Fruit fly (Drosophila melanogaster) whole organism, embryonic: Measurements from ENCODE around the gene Tm1.

Experiments
- Abd-B ChIP-seq: fragments of 200-800 bp; sonication (Bioruptor generic); optimal IDR thresholded peaks from 2 replicates; lab custom pipeline; 2018; ENCODE audit warnings: missing biosample characterization, mild to moderate bottlenecking, missing genetic modification characterization, moderate library complexity
- Antp ChIP-seq: fragments of 200-800 bp; sonication (Bioruptor generic); optimal IDR thresholded peaks from 3 replicates; lab custom pipeline; 2016; ENCODE audit warnings: missing biosample characterization, missing genetic modification characterization
- CG10267 ChIP-seq: fragments of 200-800 bp; sonication (Bioruptor generic); optimal IDR thresholded peaks from 2 replicates; lab custom pipeline; 2018; ENCODE audit warnings: missing biosample characterization, mild to moderate bottlenecking, missing genetic modification characterization, moderate library complexity
- CG11247 ChIP-seq: fragments of 200-800 bp; sonication (Bioruptor generic); IDR thresholded peaks from 2 replicates; pipeline ENCODE4 v1.3.6; 2022; ENCODE audit warnings: missing biosample characterization, missing genetic modification characterization
- CG12104 ChIP-seq: fragments of 200-800 bp; sonication (Bioruptor generic); optimal IDR thresholded peaks from 3 replicates; lab custom pipeline; 2016; ENCODE audit warnings: missing biosample characterization, missing genetic modification characterization
- CG12155 ChIP-seq: fragments of 200-800 bp; sonication (Bioruptor generic); optimal IDR thresholded peaks from 3 replicates; lab custom pipeline; 2016; ENCODE audit warnings: missing biosample characterization, missing genetic modification characterization
- CG12659 ChIP-seq: fragments of 200-800 bp; sonication (Bioruptor generic); optimal IDR thresholded peaks from 3 replicates; lab custom pipeline; 2017; ENCODE audit warnings: mild to moderate bottlenecking, missing biosample characterization, missing genetic modification reagents, missing genetic modification characterization
- CG14014 ChIP-seq: fragments of 200-800 bp; sonication (Bioruptor generic); IDR thresholded peaks from 2 replicates; pipeline ENCODE4 v1.3.6; 2022; ENCODE audit warnings: missing biosample characterization, missing genetic modification characterization
- CG14860 ChIP-seq: fragments of 200-800 bp; sonication (Bioruptor generic); IDR thresholded peaks from 3 replicates; pipeline ENCODE4 v1.3.6; 2022; ENCODE audit warnings: missing biosample characterization, missing genetic modification characterization; ENCODE audit not compliant: partially characterized antibody
- CG1603 ChIP-seq: fragments of 200-800 bp; sonication (Bioruptor generic); optimal IDR thresholded peaks from 2 replicates; lab custom pipeline; 2019; ENCODE audit warnings: missing biosample characterization, mild to moderate bottlenecking, missing genetic modification characterization, moderate library complexity
- CG17186 ChIP-seq: fragments of 200-800 bp; sonication (Bioruptor generic); optimal IDR thresholded peaks from 3 replicates; lab custom pipeline; 2017; ENCODE audit warnings: missing biosample characterization, missing genetic modification reagents, missing genetic modification characterization
- CG18619 ChIP-seq: fragments of 200-800 bp; sonication (Bioruptor generic); optimal IDR thresholded peaks from 3 replicates; lab custom pipeline; 2017; ENCODE audit warnings: missing biosample characterization, mild to moderate bottlenecking, missing genetic modification characterization
- CG2116 ChIP-seq: fragments of 200-800 bp; sonication (Bioruptor generic); optimal IDR thresholded peaks from 3 replicates; lab custom pipeline; 2018; ENCODE audit warnings: missing biosample characterization, mild to moderate bottlenecking, missing genetic modification characterization
- CG3065 ChIP-seq: fragments of 200-800 bp; sonication (Bioruptor generic); optimal IDR thresholded peaks from 2 replicates; lab custom pipeline; 2016; ENCODE audit warnings: missing biosample characterization, missing genetic modification characterization
- CG3163 ChIP-seq: fragments of 200-800 bp; sonication (Bioruptor generic); optimal IDR thresholded peaks from 3 replicates; lab custom pipeline; 2016; ENCODE audit warnings: missing biosample characterization, missing genetic modification characterization
- CG32772 ChIP-seq: fragments of 200-800 bp; sonication (Bioruptor generic); IDR thresholded peaks from 2 replicates; pipeline ENCODE4 v1.3.6; 2022; ENCODE audit warnings: missing biosample characterization, missing genetic modification characterization
- CG3281 ChIP-seq: fragments of 200-800 bp; sonication (Bioruptor generic); optimal IDR thresholded peaks from 3 replicates; lab custom pipeline; 2017; ENCODE audit warnings: missing biosample characterization, mild to moderate bottlenecking, missing genetic modification characterization
- CG8388 ChIP-seq: fragments of 200-800 bp; sonication (Bioruptor generic); optimal IDR thresholded peaks from 2 replicates; lab custom pipeline; 2019; ENCODE audit warnings: missing biosample characterization, mild to moderate bottlenecking, missing genetic modification characterization, moderate library complexity
- CG8924 ChIP-seq: fragments of 200-800 bp; optimal IDR thresholded peaks from 3 replicates; lab custom pipeline; 2019; ENCODE audit warnings: missing biosample characterization, mild to moderate bottlenecking, missing genetic modification characterization, moderate library complexity
- CG9609 ChIP-seq: fragments of 200-800 bp; sonication (Bioruptor generic); optimal IDR thresholded peaks from 3 replicates; lab custom pipeline; 2016; ENCODE audit warnings: missing biosample characterization, missing genetic modification characterization
- CoRest ChIP-seq: fragments of 200-800 bp; sonication (Bioruptor generic); optimal IDR thresholded peaks from 3 replicates; lab custom pipeline; 2018; ENCODE audit warnings: missing biosample characterization, mild to moderate bottlenecking, missing genetic modification characterization, moderate library complexity
- Dp ChIP-seq: fragments of 200-800 bp; sonication (Bioruptor generic); optimal IDR thresholded peaks from 2 replicates; lab custom pipeline; 2018; ENCODE audit warnings: missing biosample characterization, mild to moderate bottlenecking, missing genetic modification characterization, moderate library complexity
- Dref ChIP-seq: fragments of 200-800 bp; sonication (Bioruptor generic); IDR thresholded peaks from 2 replicates; pipeline ENCODE4 v1.3.6; 2022; ENCODE audit warnings: missing biosample characterization, missing genetic modification characterization
- Elba2 ChIP-seq: fragments of 200-800 bp; sonication (Bioruptor generic); optimal IDR thresholded peaks from 3 replicates; lab custom pipeline; 2016; ENCODE audit warnings: missing biosample characterization, missing genetic modification characterization
- Ets97D ChIP-seq: fragments of 200-800 bp; sonication (Bioruptor generic); optimal IDR thresholded peaks from 3 replicates; lab custom pipeline; 2016; ENCODE audit warnings: missing biosample characterization, missing genetic modification characterization
- Fer1 ChIP-seq: fragments of 200-800 bp; sonication (Bioruptor generic); optimal IDR thresholded peaks from 2 replicates; lab custom pipeline; 2017; ENCODE audit warnings: missing biosample characterization, mild to moderate bottlenecking, missing genetic modification characterization
- HLH54F ChIP-seq: fragments of 200-800 bp; sonication (Bioruptor generic); optimal IDR thresholded peaks from 3 replicates; lab custom pipeline; 2016; ENCODE audit warnings: missing biosample characterization, missing genetic modification characterization
- Hr78 ChIP-seq, 2 experiments: fragments of 200-800 bp in 1 of 2; fragments of >200 bp in 1 of 2; sonication (Bioruptor generic) in 1 of 2; optimal IDR thresholded peaks; 2 replicates each; lab custom pipeline; 2017 to 2019; ENCODE audit warnings: missing biosample characterization in 2 of 2, missing genetic modification characterization in 2 of 2, mild to moderate bottlenecking in 1 of 2, moderate library complexity in 1 of 2
- MBD-R2 ChIP-seq: fragments of 200-800 bp; sonication (Bioruptor generic); IDR thresholded peaks from 2 replicates; pipeline ENCODE4 v1.3.6; 2022; ENCODE audit warnings: missing biosample characterization, missing genetic modification characterization
- Myb ChIP-seq: fragments of 200-800 bp; sonication (Bioruptor generic); optimal IDR thresholded peaks from 2 replicates; lab custom pipeline; 2016; ENCODE audit warnings: missing biosample characterization, missing genetic modification characterization
- Rfx ChIP-seq: fragments of 200-800 bp; sonication (Bioruptor generic); IDR thresholded peaks from 2 replicates; pipeline ENCODE4 v1.3.6; 2022; ENCODE audit warnings: missing biosample characterization, missing genetic modification characterization
- Xbp1 ChIP-seq: fragments of 200-800 bp; sonication (Bioruptor generic); optimal IDR thresholded peaks from 3 replicates; lab custom pipeline; 2016; ENCODE audit warnings: missing biosample characterization, mild to moderate bottlenecking, missing genetic modification characterization
- abd-A ChIP-seq: fragments of 200-800 bp; sonication (Bioruptor generic); optimal IDR thresholded peaks from 3 replicates; lab custom pipeline; 2019; ENCODE audit warnings: missing biosample characterization, mild to moderate bottlenecking, missing genetic modification characterization, moderate library complexity
- ase ChIP-seq: fragments of 200-800 bp; sonication (Bioruptor generic); IDR thresholded peaks from 3 replicates; pipeline ENCODE4 v1.3.6; 2022; ENCODE audit warnings: missing biosample characterization, missing genetic modification characterization
- croc ChIP-seq: fragments of 200-800 bp; sonication (Bioruptor generic); conservative IDR thresholded peaks from 3 replicates; pipeline ENCODE4 v1.3.6; 2022; ENCODE audit warnings: missing biosample characterization, missing genetic modification characterization
- eve ChIP-seq, 2 experiments: fragments of >200 bp; optimal IDR thresholded peaks; 2 replicates each; lab custom pipeline; 2017; ENCODE audit warnings: missing biosample characterization in 2 of 2, missing genetic modification characterization in 2 of 2
- exex ChIP-seq: fragments of 200-800 bp; sonication (Bioruptor generic); optimal IDR thresholded peaks from 4 replicates; lab custom pipeline; 2018; ENCODE audit warnings: missing biosample characterization, mild to moderate bottlenecking, missing genetic modification characterization, moderate library complexity
- gfzf ChIP-seq: fragments of 200-800 bp; sonication (Bioruptor generic); optimal IDR thresholded peaks from 2 replicates; lab custom pipeline; 2016; ENCODE audit warnings: missing biosample characterization, mild to moderate bottlenecking, missing genetic modification characterization, moderate library complexity
- hb ChIP-seq: fragments of 200-800 bp; sonication (Bioruptor generic); IDR thresholded peaks from 3 replicates; pipeline ENCODE4 v1.3.6; 2022; ENCODE audit warnings: missing biosample characterization, missing genetic modification characterization; ENCODE audit not compliant: partially characterized antibody
- hth ChIP-seq: fragments of >200 bp; optimal IDR thresholded peaks from 2 replicates; lab custom pipeline; 2017; ENCODE audit warnings: inconsistent platforms
- knrl ChIP-seq: fragments of 200-800 bp; sonication (Bioruptor generic); IDR thresholded peaks from 3 replicates; pipeline ENCODE4 v1.3.6; 2022; ENCODE audit warnings: missing biosample characterization, missing genetic modification characterization; ENCODE audit not compliant: partially characterized antibody
- nerfin-1 ChIP-seq: fragments of 200-800 bp; sonication (Bioruptor generic); optimal IDR thresholded peaks from 3 replicates; lab custom pipeline; 2019; ENCODE audit warnings: missing biosample characterization, mild to moderate bottlenecking, missing genetic modification characterization, moderate library complexity
- pros ChIP-seq: fragments of 200-800 bp; sonication (Bioruptor generic); optimal IDR thresholded peaks from 3 replicates; lab custom pipeline; 2019; ENCODE audit warnings: missing biosample characterization, mild to moderate bottlenecking, missing genetic modification characterization, moderate library complexity
- pzg ChIP-seq: fragments of 200-800 bp; sonication (Bioruptor generic); optimal IDR thresholded peaks from 3 replicates; lab custom pipeline; 2018; ENCODE audit warnings: missing biosample characterization, mild to moderate bottlenecking, missing genetic modification characterization, moderate library complexity
- repo ChIP-seq: fragments of 200-800 bp; sonication (Bioruptor generic); optimal IDR thresholded peaks from 2 replicates; lab custom pipeline; 2016; ENCODE audit warnings: missing biosample characterization, missing genetic modification characterization
- sens ChIP-seq: fragments of 200-800 bp; sonication (Bioruptor generic); peaks from one replicate; lab custom pipeline; 2016; ENCODE audit warnings: missing biosample characterization, missing genetic modification characterization
- slbo ChIP-seq: fragments of 200-800 bp; sonication (Bioruptor generic); IDR thresholded peaks from 2 replicates; pipeline ENCODE4 v1.3.6; 2022; ENCODE audit warnings: missing biosample characterization, missing genetic modification characterization
- tgo ChIP-seq: fragments of 200-800 bp; sonication (Bioruptor generic); IDR thresholded peaks from 3 replicates; pipeline ENCODE4 v1.3.6; 2022; ENCODE audit warnings: missing biosample characterization, missing genetic modification characterization
- trem ChIP-seq: fragments of 200-800 bp; optimal IDR thresholded peaks from 3 replicates; lab custom pipeline; 2019; ENCODE audit warnings: missing biosample characterization, mild to moderate bottlenecking, missing genetic modification characterization, moderate library complexity
- vvl ChIP-seq: fragments of 200-800 bp; sonication (Bioruptor generic); IDR thresholded peaks from 2 replicates; pipeline ENCODE4 v1.3.6; 2022; ENCODE audit warnings: missing biosample characterization, missing genetic modification characterization
- zen2 ChIP-seq: fragments of 200-800 bp; sonication (Bioruptor generic); IDR thresholded peaks from 3 replicates; pipeline ENCODE4 v1.3.6; 2022; ENCODE audit warnings: missing biosample characterization, missing genetic modification characterization; ENCODE audit not compliant: partially characterized antibody

Gene Tm1

dm6 chr3R:15268426-15268825 lies 9.6 kb upstream of the Tm1 start, which contains the start of the genes CG14864 and Zip88E (continued):
- peak; percentile 9 for TF ChIP-seq CoRest (tag; lab: Kevin White, UChicago)
- TF ChIP-seq trem = peak; percentile 33
- no peak for TF ChIP-seq Antp (GFP tag; lab: Kevin White, UChicago)
- TF ChIP-seq knrl (GFP tag; lab: Robert Waterston, UW) = no peak
- no peak for TF ChIP-seq CG14860 (GFP tag; lab: Robert Waterston, UW)
- TF ChIP-seq CG1603 (tag; lab: Kevin White, UChicago) = peak; percentile 17
- TF ChIP-seq CG11247 (GFP tag; lab: Robert Waterston, UW) = no peak
- TF ChIP-seq Ets97D (GFP tag; lab: Kevin White, UChicago) = no peak
- peak; percentile 17 for TF ChIP-seq CG12659 (GFP tag; lab: Kevin White, UChicago)
- peak; percentile 69 for TF ChIP-seq pzg (GFP tag; lab: Kevin White, UChicago)
- TF ChIP-seq repo (GFP tag; lab: Kevin White, UChicago) = no peak
- TF ChIP-seq CG3065 = no peak
- TF ChIP-seq Dp (GFP tag; lab: Kevin White, UChicago) = peak; percentile 73
- no peak for TF ChIP-seq CG8924 (tag; lab: Kevin White, UChicago)
- TF ChIP-seq exex (tag; lab: Kevin White, UChicago) = no peak
- peak; percentile 39 for TF ChIP-seq Dref (GFP tag; lab: Robert Waterston, UW)
- TF ChIP-seq ase = no peak
- 0 out of 3 replicates have a peak, but pooled peaks have one; percentile 5 for TF ChIP-seq hb (GFP tag; lab: Robert Waterston, UW)
- no peak for TF ChIP-seq Rfx (GFP tag; lab: Robert Waterston, UW)
- TF ChIP-seq HLH54F (GFP tag; lab: Kevin White, UChicago) = no peak
- TF ChIP-seq nerfin-1 (tag; lab: Kevin White, UChicago) = no peak
- TF ChIP-seq CG9609 (GFP tag; lab: Kevin White, UChicago) = no peak
- TF ChIP-seq CG12104 (GFP tag; lab: Kevin White, UChicago) = no peak
- TF ChIP-seq abd-A = no peak
- TF ChIP-seq slbo (GFP tag; lab: Robert Waterston, UW) = no peak
- TF ChIP-seq Abd-B (GFP tag; lab: Kevin White, UChicago) = no peak
- TF ChIP-seq MBD-R2 = peak; percentile 81
- no peak for TF ChIP-seq Xbp1 (GFP tag; lab: Kevin White, UChicago)
- no peak for TF ChIP-seq pros
- no peak for TF ChIP-seq Fer1
- peak; percentile 33 for TF ChIP-seq sens (GFP tag; lab: Kevin White, UChicago)
- TF ChIP-seq Hr78 (GFP tag; optimal IDR thresholded peaks at IDR 0.05; lab: Kevin White, UChicago) = no peak
- TF ChIP-seq hth (lab: Kevin White, UChicago) = no peak
- TF ChIP-seq gfzf (GFP tag; lab: Kevin White, UChicago) = peak; percentile 87
- TF ChIP-seq CG18619 (GFP tag; lab: Kevin White, UChicago) = no peak
- TF ChIP-seq CG3163 (GFP tag; lab: Kevin White, UChicago) = no peak
- TF ChIP-seq vvl (GFP tag; lab: Robert Waterston, UW) = 0 out of 2 replicates have a peak, but pooled peaks have one; percentile 10
- TF ChIP-seq CG17186 (GFP tag; lab: Kevin White, UChicago) = peak; percentile 30
- TF ChIP-seq CG14014 = no peak
- no peak for TF ChIP-seq CG12155
- TF ChIP-seq CG3281 (GFP tag; lab: Kevin White, UChicago) = no peak
- no peak for TF ChIP-seq CG8388
- TF ChIP-seq tgo (GFP tag; lab: Robert Waterston, UW) = no peak
- no peak for TF ChIP-seq eve (GFP tag; optimal IDR thresholded peaks at IDR 0.05; lab: Kevin White, UChicago)
- TF ChIP-seq croc = no peak
- no peak for TF ChIP-seq Elba2 (GFP tag; lab: Kevin White, UChicago)
- TF ChIP-seq CG32772 (GFP tag; lab: Robert Waterston, UW) = 0 out of 2 replicates have a peak, but pooled peaks have one; percentile 12
- peak; percentile 71 for TF ChIP-seq CG2116 (GFP tag; lab: Kevin White, UChicago)
- TF ChIP-seq CG10267 (tag; lab: Kevin White, UChicago) = peak; percentile 17
- no peak for TF ChIP-seq zen2
- peak; percentile 95 for TF ChIP-seq Myb
